Worm (Caenorhabditis elegans): ENCODE results near the gene kin-19.

DNA sequence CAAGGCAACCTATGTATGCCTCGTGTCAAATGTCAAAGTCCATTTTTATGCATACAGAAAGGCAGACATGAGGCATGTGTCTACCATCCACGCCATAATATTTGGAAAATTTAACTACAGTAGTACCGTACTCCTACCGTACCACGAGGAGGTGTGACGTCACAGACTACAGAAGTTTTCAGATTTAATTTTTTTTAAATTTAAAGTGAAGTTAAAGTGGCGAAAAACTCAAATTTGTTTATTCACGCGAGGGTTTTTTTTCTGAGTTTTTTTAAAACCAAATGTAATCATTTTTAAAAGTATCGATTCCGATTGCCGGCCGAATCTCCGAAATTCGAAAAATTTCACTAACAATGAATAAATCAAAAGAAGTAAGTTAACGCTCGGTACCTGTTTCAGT is 4.3 kb upstream of the kin-19 start, which contains the start of gene C03C10.2:
- no peak for TF ChIP-seq sox-4 (tag; optimal IDR thresholded peaks at IDR 0.05)
- TF ChIP-seq nhr-11 (tag; optimal IDR thresholded peaks at IDR 0.05): no peak
- no peak for TF ChIP-seq dmd-4 (tag; optimal IDR thresholded peaks at IDR 0.05; ENCODE audit: borderline replicate concordance)
- no peak for TF ChIP-seq ceh-18 (tag; optimal IDR thresholded peaks at IDR 0.05)
- no peak for TF ChIP-seq hlh-13 (GFP tag; optimal IDR thresholded peaks at IDR 0.05)
- TF ChIP-seq ama-1 (optimal IDR thresholded peaks at IDR 0.05): no peak
- no peak for TF ChIP-seq pat-9 (tag; optimal IDR thresholded peaks at IDR 0.05)
- TF ChIP-seq gmeb-2 (tag; optimal IDR thresholded peaks at IDR 0.05): no peak
- TF ChIP-seq Y22D7AL.16 (tag; optimal IDR thresholded peaks at IDR 0.05): no peak
- no peak for TF ChIP-seq pha-4 (tag; optimal IDR thresholded peaks at IDR 0.05)
- no peak for TF ChIP-seq T23F11.4 (GFP tag; optimal IDR thresholded peaks at IDR 0.05)

All from whole organism, late embryonic.